Worm (Caenorhabditis elegans) whole organism, midembryonic: ENCODE data around the gene C05B5.16.

Experiments used
- T22C8.4 ChIP-seq: fragments of 200-800 bp; sonication (Bioruptor generic); IDR thresholded peaks from 2 replicates; pipeline ENCODE4 v1.3.6; 2022; ENCODE audit warnings: missing genetic modification characterization, missing compliant biosample characterization
- klf-2 ChIP-seq: fragments of 200-800 bp; sonication (Bioruptor generic); conservative IDR thresholded peaks from 2 replicates; pipeline ENCODE4 v1.3.6; 2022; ENCODE audit warnings: missing genetic modification reagents, missing genetic modification characterization, missing compliant biosample characterization

DNA sequence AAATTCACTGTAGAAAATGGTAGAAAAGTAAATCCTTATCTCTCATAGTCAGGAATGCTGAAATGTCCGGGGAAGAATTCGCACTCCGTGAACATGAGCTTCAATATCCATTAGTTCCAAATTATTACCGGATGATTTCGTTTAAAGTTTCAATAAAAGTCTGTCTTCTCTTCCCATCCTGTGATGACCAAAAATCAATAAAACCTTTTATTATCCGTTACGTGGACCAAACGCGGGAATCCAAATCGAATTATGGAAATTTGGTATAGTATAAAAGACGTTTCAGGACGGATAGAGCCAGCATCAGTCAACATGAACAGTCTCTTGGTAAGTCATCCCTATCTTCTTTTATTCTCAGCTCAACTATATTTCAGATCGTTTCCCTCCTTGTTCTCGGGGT is 8.0 kb upstream of the C05B5.16 start, which contains the start of gene C05B5.11:
- TF ChIP-seq T22C8.4 (GFP tag; lab: Robert Waterston, UW) = no peak
- TF ChIP-seq klf-2 (GFP tag; lab: Robert Waterston, UW) = no peak
